Fruit fly (Drosophila melanogaster) S2 (cell line): ENCODE measurements around the gene aay.

ENCODE experiments used
- CG8478 ChIP-seq: fragments of >200 bp; optimal IDR thresholded peaks from 2 replicates; lab custom pipeline; 2018
- CTCF ChIP-seq, 2 experiments: fragments of >200 bp; optimal IDR thresholded peaks; 2 replicates each; lab custom pipeline; 2018

dm6 chr3L:9400697-9401353 is 22.2 kb upstream of the aay start:
- TF ChIP-seq CG8478 (no peak), CTCF (optimal IDR thresholded peaks at IDR 0.05; lab: Kevin White, UChicago) (no peak)
